Fruit fly (Drosophila melanogaster) whole organism, embryonic: Measurements from ENCODE around the gene Utx.

ENCODE experiments used
- Bdp1 ChIP-seq: fragments of 200-800 bp; sonication (Bioruptor generic); optimal IDR thresholded peaks from 3 replicates; lab custom pipeline; 2016; ENCODE audit warnings: missing biosample characterization, missing genetic modification characterization
- CG11093 ChIP-seq: fragments of 200-800 bp; sonication (Bioruptor generic); IDR thresholded peaks from 3 replicates; pipeline ENCODE4 v1.3.6; 2022; ENCODE audit warnings: missing biosample characterization, missing genetic modification characterization
- CG13424 ChIP-seq: fragments of 200-800 bp; sonication (Bioruptor generic); optimal IDR thresholded peaks from 2 replicates; lab custom pipeline; 2019; ENCODE audit warnings: missing biosample characterization, mild to moderate bottlenecking, missing genetic modification characterization, moderate library complexity
- CG14667 ChIP-seq: fragments of 200-800 bp; sonication (Bioruptor generic); IDR thresholded peaks from 2 replicates; pipeline ENCODE4 v1.3.6; 2022; ENCODE audit warnings: missing biosample characterization, missing genetic modification characterization
- CG14710 ChIP-seq: fragments of 200-800 bp; sonication (Bioruptor generic); optimal IDR thresholded peaks from 3 replicates; lab custom pipeline; 2019; ENCODE audit warnings: missing biosample characterization, mild to moderate bottlenecking, missing genetic modification characterization, moderate library complexity
- CG1603 ChIP-seq: fragments of 200-800 bp; sonication (Bioruptor generic); optimal IDR thresholded peaks from 2 replicates; lab custom pipeline; 2019; ENCODE audit warnings: missing biosample characterization, mild to moderate bottlenecking, missing genetic modification characterization, moderate library complexity
- CG1647 ChIP-seq: fragments of 200-800 bp; sonication (Bioruptor generic); optimal IDR thresholded peaks from 3 replicates; lab custom pipeline; 2016; ENCODE audit warnings: missing biosample characterization, missing genetic modification characterization
- CG17361 ChIP-seq: fragments of 200-800 bp; sonication (Bioruptor generic); IDR thresholded peaks from 3 replicates; pipeline ENCODE4 v1.3.6; 2022; ENCODE audit warnings: missing biosample characterization, missing genetic modification characterization
- CG2889 ChIP-seq: fragments of 200-800 bp; sonication (Bioruptor generic); IDR thresholded peaks from 3 replicates; pipeline ENCODE4 v1.3.6; 2022; ENCODE audit warnings: missing biosample characterization, missing genetic modification characterization
- CG34422 ChIP-seq: fragments of 200-800 bp; sonication (Bioruptor generic); IDR thresholded peaks from 3 replicates; pipeline ENCODE4 v1.3.6; 2022; ENCODE audit warnings: missing biosample characterization, missing genetic modification characterization
- CG3995 ChIP-seq: fragments of 200-800 bp; sonication (Bioruptor generic); optimal IDR thresholded peaks from 3 replicates; lab custom pipeline; 2016; ENCODE audit warnings: missing biosample characterization, missing genetic modification characterization
- CG4707 ChIP-seq: fragments of 200-800 bp; sonication (Bioruptor generic); optimal IDR thresholded peaks from 2 replicates; lab custom pipeline; 2018; ENCODE audit warnings: missing biosample characterization, mild to moderate bottlenecking, missing genetic modification characterization, moderate library complexity
- CG7556 ChIP-seq: fragments of 200-800 bp; sonication (Bioruptor generic); optimal IDR thresholded peaks from 2 replicates; lab custom pipeline; 2017; ENCODE audit warnings: missing biosample characterization, mild to moderate bottlenecking, missing genetic modification characterization
- CG7786 ChIP-seq: fragments of 200-800 bp; sonication (Bioruptor generic); optimal IDR thresholded peaks from 2 replicates; lab custom pipeline; 2016; ENCODE audit warnings: missing biosample characterization, missing genetic modification characterization
- CG7963 ChIP-seq: fragments of 200-800 bp; sonication (Bioruptor generic); IDR thresholded peaks from 3 replicates; pipeline ENCODE4 v1.3.6; 2022; ENCODE audit warnings: missing biosample characterization, missing genetic modification characterization; ENCODE audit not compliant: partially characterized antibody
- CG8281 ChIP-seq: fragments of 200-800 bp; sonication (Bioruptor generic); optimal IDR thresholded peaks from 2 replicates; lab custom pipeline; 2018; ENCODE audit warnings: missing biosample characterization, mild to moderate bottlenecking, missing genetic modification characterization, moderate library complexity
- CG8359 ChIP-seq: fragments of 200-800 bp; sonication (Bioruptor generic); optimal IDR thresholded peaks from 2 replicates; lab custom pipeline; 2017; ENCODE audit warnings: missing biosample characterization, mild to moderate bottlenecking, missing genetic modification characterization, borderline replicate concordance
- CG9727 ChIP-seq: fragments of 200-800 bp; sonication (Bioruptor generic); optimal IDR thresholded peaks from 3 replicates; lab custom pipeline; 2017; ENCODE audit warnings: missing biosample characterization, mild to moderate bottlenecking, missing genetic modification characterization
- CG9797 ChIP-seq: fragments of 200-800 bp; sonication (Bioruptor generic); optimal IDR thresholded peaks from 3 replicates; lab custom pipeline; 2018; ENCODE audit warnings: missing biosample characterization, mild to moderate bottlenecking, missing genetic modification characterization
- CTCF ChIP-seq: fragments of 200-800 bp; sonication (Bioruptor generic); optimal IDR thresholded peaks from 2 replicates; lab custom pipeline; 2017; ENCODE audit warnings: missing biosample characterization, mild to moderate bottlenecking, missing genetic modification characterization, moderate library complexity
- CrebB ChIP-seq: fragments of 200-800 bp; sonication (Bioruptor generic); optimal IDR thresholded peaks from 3 replicates; lab custom pipeline; 2018; ENCODE audit warnings: missing biosample characterization, mild to moderate bottlenecking, missing genetic modification characterization
- ERR ChIP-seq: fragments of 200-800 bp; sonication (Bioruptor generic); optimal IDR thresholded peaks from 2 replicates; lab custom pipeline; 2016; ENCODE audit warnings: missing biosample characterization, missing genetic modification characterization
- H2.0 ChIP-seq: fragments of 200-800 bp; sonication (Bioruptor generic); IDR thresholded peaks from 2 replicates; pipeline ENCODE4 v1.3.6; 2022; ENCODE audit warnings: missing biosample characterization, missing genetic modification characterization
- Lim3 ChIP-seq: fragments of 200-800 bp; sonication (Bioruptor generic); IDR thresholded peaks from 2 replicates; pipeline ENCODE4 v1.3.6; 2022; ENCODE audit warnings: missing biosample characterization, missing genetic modification characterization
- Opbp ChIP-seq: fragments of 200-800 bp; sonication (Bioruptor generic); IDR thresholded peaks from 3 replicates; pipeline ENCODE4 v1.3.6; 2022; ENCODE audit warnings: missing biosample characterization, missing genetic modification characterization; ENCODE audit not compliant: partially characterized antibody
- Pdp1 ChIP-seq, 2 experiments: fragments of 200-800 bp; sonication (Bioruptor generic); optimal IDR thresholded peaks; 3 replicates each; lab custom pipeline; 2016; ENCODE audit warnings: missing biosample characterization in 2 of 2, missing genetic modification characterization in 2 of 2, mild to moderate bottlenecking in 1 of 2, moderate library complexity in 1 of 2
- Ptx1 ChIP-seq: fragments of 200-800 bp; sonication (Bioruptor generic); IDR thresholded peaks from 2 replicates; pipeline ENCODE4 v1.3.6; 2022; ENCODE audit warnings: missing biosample characterization, missing genetic modification characterization
- Side ChIP-seq: fragments of 200-800 bp; sonication (Bioruptor generic); optimal IDR thresholded peaks from 2 replicates; lab custom pipeline; 2016; ENCODE audit warnings: missing biosample characterization, missing genetic modification characterization
- chn ChIP-seq: fragments of 200-800 bp; sonication (Bioruptor generic); optimal IDR thresholded peaks from 2 replicates; lab custom pipeline; 2016; ENCODE audit warnings: missing biosample characterization, missing genetic modification characterization
- crc ChIP-seq: fragments of 200-800 bp; sonication (Bioruptor generic); optimal IDR thresholded peaks from 2 replicates; lab custom pipeline; 2016; ENCODE audit warnings: missing biosample characterization, missing genetic modification characterization
- dmrt11E ChIP-seq: fragments of 200-800 bp; sonication (Bioruptor generic); optimal IDR thresholded peaks from 3 replicates; lab custom pipeline; 2018; ENCODE audit warnings: missing biosample characterization, mild to moderate bottlenecking, missing genetic modification characterization, moderate library complexity
- dmrt99B ChIP-seq: fragments of 200-800 bp; sonication (Bioruptor generic); optimal IDR thresholded peaks from 2 replicates; lab custom pipeline; 2018; ENCODE audit warnings: missing biosample characterization, mild to moderate bottlenecking, missing genetic modification characterization, moderate library complexity
- dysf ChIP-seq: fragments of 200-800 bp; sonication (Bioruptor generic); IDR thresholded peaks from 3 replicates; pipeline ENCODE4 v1.3.6; 2022; ENCODE audit warnings: missing biosample characterization, missing genetic modification characterization
- eve ChIP-seq, 2 experiments: fragments of >200 bp; optimal IDR thresholded peaks; 2 replicates each; lab custom pipeline; 2017; ENCODE audit warnings: missing biosample characterization in 2 of 2, missing genetic modification characterization in 2 of 2
- ftz-f1 ChIP-seq: fragments of 200-800 bp; sonication (Bioruptor generic); optimal IDR thresholded peaks from 2 replicates; lab custom pipeline; 2016; ENCODE audit warnings: missing biosample characterization, missing genetic modification characterization
- gcm ChIP-seq: fragments of 200-800 bp; sonication (Bioruptor generic); optimal IDR thresholded peaks from 2 replicates; lab custom pipeline; 2019; ENCODE audit warnings: missing biosample characterization, mild to moderate bottlenecking, missing genetic modification characterization, moderate library complexity
- ken ChIP-seq: fragments of 200-800 bp; sonication (Bioruptor generic); IDR thresholded peaks from 3 replicates; pipeline ENCODE4 v1.3.6; 2022; ENCODE audit warnings: missing biosample characterization, missing genetic modification characterization
- lov ChIP-seq, 2 experiments: fragments of 200-800 bp in 1 of 2; fragments of >200 bp in 1 of 2; sonication (Bioruptor generic) in 1 of 2; IDR thresholded peaks in 1 of 2; optimal IDR thresholded peaks in 1 of 2; 2 replicates in 1 of 2; 3 replicates in 1 of 2; pipeline versions ENCODE4 v1.3.6 to Lab custom; 2017 to 2022; ENCODE audit warnings: missing biosample characterization in 1 of 2, missing genetic modification characterization in 1 of 2
- repo ChIP-seq: fragments of 200-800 bp; sonication (Bioruptor generic); optimal IDR thresholded peaks from 2 replicates; lab custom pipeline; 2016; ENCODE audit warnings: missing biosample characterization, missing genetic modification characterization
- ro ChIP-seq: fragments of 200-800 bp; sonication (Bioruptor generic); IDR thresholded peaks from 2 replicates; pipeline ENCODE4 v1.3.6; 2022; ENCODE audit warnings: missing biosample characterization, missing genetic modification characterization
- sim ChIP-seq: fragments of 200-800 bp; sonication (Bioruptor generic); IDR thresholded peaks from 2 replicates; pipeline ENCODE4 v1.3.6; 2022; ENCODE audit warnings: missing biosample characterization, missing genetic modification characterization
- sima ChIP-seq: fragments of 200-800 bp; sonication (Bioruptor generic); optimal IDR thresholded peaks from 2 replicates; lab custom pipeline; 2016; ENCODE audit warnings: missing biosample characterization, missing genetic modification characterization
- slou ChIP-seq: fragments of 200-800 bp; sonication (Bioruptor generic); optimal IDR thresholded peaks from 3 replicates; lab custom pipeline; 2016; ENCODE audit warnings: missing biosample characterization, missing genetic modification characterization
- so ChIP-seq: fragments of 200-800 bp; sonication (Bioruptor generic); IDR thresholded peaks from 3 replicates; pipeline ENCODE4 v1.3.6; 2022; ENCODE audit warnings: missing biosample characterization, missing genetic modification characterization
- stc ChIP-seq: fragments of 200-800 bp; sonication (Bioruptor generic); IDR thresholded peaks from 2 replicates; pipeline ENCODE4 v1.3.6; 2022; ENCODE audit warnings: missing biosample characterization, missing genetic modification characterization
- tin ChIP-seq: fragments of 200-800 bp; sonication (Bioruptor generic); optimal IDR thresholded peaks from 3 replicates; lab custom pipeline; 2016; ENCODE audit warnings: missing biosample characterization, missing genetic modification characterization
- tna ChIP-seq: fragments of 200-800 bp; sonication (Bioruptor generic); IDR thresholded peaks from 2 replicates; pipeline ENCODE4 v1.3.6; 2022; ENCODE audit warnings: missing biosample characterization, missing genetic modification characterization; ENCODE audit not compliant: partially characterized antibody
- wdn ChIP-seq: fragments of 200-800 bp; sonication (Bioruptor generic); IDR thresholded peaks from 2 replicates; pipeline ENCODE4 v1.3.6; 2022; ENCODE audit warnings: missing biosample characterization, missing genetic modification characterization
- wek ChIP-seq: fragments of 200-800 bp; sonication (Bioruptor generic); optimal IDR thresholded peaks from 3 replicates; lab custom pipeline; 2018; ENCODE audit warnings: missing biosample characterization, mild to moderate bottlenecking, missing genetic modification characterization, moderate library complexity
- wor ChIP-seq: fragments of 200-800 bp; sonication (Bioruptor generic); IDR thresholded peaks from 2 replicates; pipeline ENCODE4 v1.3.6; 2022; ENCODE audit warnings: missing biosample characterization, missing genetic modification characterization
- zfh1 ChIP-seq: fragments of 200-800 bp; sonication (Bioruptor generic); IDR thresholded peaks from 3 replicates; pipeline ENCODE4 v1.3.6; 2022; ENCODE audit warnings: missing biosample characterization, missing genetic modification characterization

The Utx gene

dm6 chr2L:10276846-10277245 lies 1.8 kb downstream of the Utx start (continued):
- TF ChIP-seq Side (GFP tag; lab: Kevin White, UChicago): peak; percentile 39
- no peak for TF ChIP-seq CG2889 (GFP tag; lab: Robert Waterston, UW)
- no peak for TF ChIP-seq CG8281 (tag; lab: Kevin White, UChicago)
- TF ChIP-seq CG9727 (GFP tag; lab: Kevin White, UChicago): no peak
- no peak for TF ChIP-seq ftz-f1 (GFP tag; lab: Kevin White, UChicago)
- TF ChIP-seq CG4707 (GFP tag; lab: Kevin White, UChicago): no peak
- peak; percentile 42 for TF ChIP-seq chn (GFP tag; lab: Kevin White, UChicago)
- TF ChIP-seq H2.0 (GFP tag; lab: Robert Waterston, UW): peak; percentile 23; the same call in 1 of the 2 replicates
- TF ChIP-seq Ptx1 (GFP tag; lab: Robert Waterston, UW): peak; percentile 40; the same call in 1 of the 2 replicates
- peak; percentile 62 for TF ChIP-seq zfh1 (GFP tag; lab: Robert Waterston, UW)
- TF ChIP-seq sima: peak; percentile 12
- peak; percentile 43; the same call in 1 of the 2 replicates for TF ChIP-seq sim (GFP tag; lab: Robert Waterston, UW)
- TF ChIP-seq CG34422 (GFP tag; lab: Robert Waterston, UW): peak; percentile 46; the same call in 1 of the 3 replicates
- no peak for TF ChIP-seq CTCF (GFP tag; lab: Kevin White, UChicago)
- no peak for TF ChIP-seq slou
- TF ChIP-seq CG17361 (GFP tag; lab: Robert Waterston, UW): peak; percentile 30; the same call in 1 of the 3 replicates
- TF ChIP-seq stc (GFP tag; lab: Robert Waterston, UW): no peak
- peak; percentile 36 for TF ChIP-seq CG1647 (GFP tag; lab: Kevin White, UChicago)
- TF ChIP-seq gcm (GFP tag; lab: Kevin White, UChicago): no peak
- TF ChIP-seq ERR (GFP tag; lab: Kevin White, UChicago): no peak
- TF ChIP-seq dysf (GFP tag; lab: Robert Waterston, UW): no peak
- no peak for TF ChIP-seq tna (GFP tag; lab: Robert Waterston, UW)
- TF ChIP-seq dmrt11E: no peak
- no peak for TF ChIP-seq CG3995 (GFP tag; lab: Kevin White, UChicago)
- peak in 1 of 2 experiments; percentile 47 for TF ChIP-seq Pdp1 (GFP tag; optimal IDR thresholded peaks at IDR 0.05; lab: Kevin White, UChicago)
- TF ChIP-seq CG8359 (GFP tag; lab: Kevin White, UChicago): no peak
- TF ChIP-seq lov (optimal IDR thresholded peaks at IDR 0.05; lab: Kevin White, UChicago): no peak
- 0 out of 3 replicates have a peak, but pooled peaks have one; percentile 21 for TF ChIP-seq lov (GFP tag; IDR thresholded peaks at IDR 0.05; lab: Robert Waterston, UW)
- no peak for TF ChIP-seq CG9797 (GFP tag; lab: Kevin White, UChicago)
- peak in 1 of 2 experiments; percentile 81 for TF ChIP-seq eve (GFP tag; optimal IDR thresholded peaks at IDR 0.05; lab: Kevin White, UChicago)
- no peak for TF ChIP-seq repo
- no peak for TF ChIP-seq CG13424 (tag; lab: Kevin White, UChicago)
- TF ChIP-seq wdn (GFP tag; lab: Robert Waterston, UW): no peak
- TF ChIP-seq crc: no peak
- 0 out of 3 replicates have a peak, but pooled peaks have one; percentile 46 for TF ChIP-seq ken (GFP tag; lab: Robert Waterston, UW)
- no peak for TF ChIP-seq ro (GFP tag; lab: Robert Waterston, UW)
- TF ChIP-seq tin (GFP tag; lab: Kevin White, UChicago): no peak
- no peak for TF ChIP-seq CG14667
- peak; percentile 65 for TF ChIP-seq CG1603
- TF ChIP-seq CrebB: no peak
- no peak for TF ChIP-seq Lim3 (GFP tag; lab: Robert Waterston, UW)
- no peak for TF ChIP-seq Bdp1 (GFP tag; lab: Kevin White, UChicago)
- no peak for TF ChIP-seq CG7963 (GFP tag; lab: Robert Waterston, UW)
- 0 out of 3 replicates have a peak, but pooled peaks have one; percentile 43 for TF ChIP-seq CG11093 (GFP tag; lab: Robert Waterston, UW)
- no peak for TF ChIP-seq CG14710 (tag; lab: Kevin White, UChicago)
- no peak for TF ChIP-seq so
- peak; percentile 7 for TF ChIP-seq CG7786
- no peak for TF ChIP-seq Opbp (GFP tag; lab: Robert Waterston, UW)
- no peak for TF ChIP-seq CG7556 (GFP tag; lab: Kevin White, UChicago)
- no peak for TF ChIP-seq dmrt99B
- no peak for TF ChIP-seq wor
- no peak for TF ChIP-seq wek
